Worm (Caenorhabditis elegans): Measurements from ENCODE around the gene pitp-1.

pitp-1 gene

DNA sequence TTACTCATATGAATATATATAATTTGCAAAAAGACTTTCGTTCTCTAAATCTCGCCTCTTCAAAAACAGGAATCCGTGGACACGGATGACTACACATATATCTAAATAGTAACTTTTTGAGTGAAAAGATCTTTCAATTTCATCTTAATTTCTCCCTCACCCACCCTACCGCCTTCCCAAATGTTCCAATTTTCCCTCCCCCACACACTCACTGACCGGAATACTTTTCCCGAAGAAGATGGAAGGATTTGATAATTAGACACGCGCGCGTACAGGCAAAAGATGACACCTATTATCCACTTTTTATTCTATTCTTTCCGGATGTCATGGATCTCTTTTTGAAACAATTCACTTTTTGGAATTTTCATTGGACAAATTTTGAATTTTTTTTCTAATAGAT is 48.6 kb downstream of the pitp-1 start:
- TF ChIP-seq hmbx-1 (tag; optimal IDR thresholded peaks at IDR 0.05) = no peak
- TF ChIP-seq tbx-11 (GFP tag; IDR thresholded peaks at IDR 0.05) = no peak
- no peak for TF ChIP-seq tra-4 (tag; optimal IDR thresholded peaks at IDR 0.05)
- no peak for TF ChIP-seq tbx-37 (GFP tag; conservative IDR thresholded peaks at IDR 0.05)
- no peak for TF ChIP-seq hmg-4 (GFP tag; optimal IDR thresholded peaks at IDR 0.05)
- no peak for TF ChIP-seq F13C5.2 (tag; optimal IDR thresholded peaks at IDR 0.05)
- no peak for TF ChIP-seq ama-1 (optimal IDR thresholded peaks at IDR 0.05)
- no peak for TF ChIP-seq aly-1 (tag; optimal IDR thresholded peaks at IDR 0.05)
- TF ChIP-seq ceh-36 (tag; optimal IDR thresholded peaks at IDR 0.05) = no peak
- TF ChIP-seq scrt-1 (GFP tag; IDR thresholded peaks at IDR 0.05) = no peak
- no peak for TF ChIP-seq pes-1 (GFP tag; IDR thresholded peaks at IDR 0.05)
- no peak for TF ChIP-seq hnd-1 (tag; optimal IDR thresholded peaks at IDR 0.05)

DNA sequence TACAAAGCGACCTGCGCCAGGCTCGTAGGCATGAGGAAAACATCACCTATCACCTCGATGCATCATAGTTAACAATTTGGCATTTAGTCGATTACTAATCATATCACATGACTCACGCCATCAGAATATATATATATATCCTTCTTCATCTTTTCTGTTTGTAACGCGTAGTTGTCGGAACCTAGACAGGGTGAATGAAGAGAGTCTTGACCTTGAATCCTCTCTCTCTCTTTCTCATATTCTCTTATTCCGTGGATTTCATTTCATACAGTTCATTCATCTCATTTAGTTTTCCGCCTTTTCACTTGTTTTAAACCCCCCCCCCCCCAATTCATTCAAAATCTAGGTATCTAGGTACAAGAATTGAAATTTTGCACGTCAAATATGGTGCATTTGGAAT is 49.4 kb downstream of the pitp-1 start:
- TF ChIP-seq ets-7 (tag; optimal IDR thresholded peaks at IDR 0.05) = no peak
- no peak for TF ChIP-seq hmg-4 (GFP tag; optimal IDR thresholded peaks at IDR 0.05)
- no peak for TF ChIP-seq scrt-1 (GFP tag; IDR thresholded peaks at IDR 0.05)
- TF ChIP-seq hmbx-1 (tag; optimal IDR thresholded peaks at IDR 0.05) = no peak

DNA sequence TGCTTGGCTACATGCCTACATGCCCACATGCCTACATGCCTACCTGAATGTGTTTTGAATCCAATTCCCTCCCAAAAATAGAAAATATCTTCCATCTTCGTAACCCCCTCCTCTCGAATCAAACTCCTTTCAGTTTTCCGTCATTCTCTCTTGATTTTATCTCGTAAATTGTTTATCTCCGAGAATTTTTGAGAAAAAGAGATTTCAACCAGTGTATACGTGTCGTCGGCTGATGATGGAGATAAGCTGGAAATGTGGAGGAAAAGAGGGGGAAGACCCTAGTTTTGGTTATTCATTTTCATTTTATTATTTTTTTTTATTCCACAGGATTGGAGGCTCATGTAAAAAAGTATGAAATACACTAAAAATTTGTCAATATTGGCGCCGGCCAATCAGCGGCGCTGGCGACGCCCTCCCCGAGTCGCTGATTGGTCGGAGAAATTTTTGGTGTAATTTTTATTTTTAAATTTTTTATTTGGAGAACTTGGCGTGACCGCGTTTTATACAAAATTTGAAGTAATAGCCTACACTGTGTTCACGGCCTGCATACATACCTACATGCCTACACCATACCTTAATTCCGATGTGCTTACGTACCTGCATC is 50.7 kb downstream of the pitp-1 start:
- TF ChIP-seq tbx-11 (GFP tag; IDR thresholded peaks at IDR 0.05) = no peak
- TF ChIP-seq sea-1 (GFP tag; conservative IDR thresholded peaks at IDR 0.05) = no peak
- no peak for TF ChIP-seq pes-1 (GFP tag; IDR thresholded peaks at IDR 0.05)
- TF ChIP-seq ama-1 (optimal IDR thresholded peaks at IDR 0.05) = no peak
- TF ChIP-seq ceh-13 (GFP tag; optimal IDR thresholded peaks at IDR 0.05) = no peak
- TF ChIP-seq ets-7 (tag; optimal IDR thresholded peaks at IDR 0.05) = no peak
- no peak for TF ChIP-seq ceh-36 (tag; optimal IDR thresholded peaks at IDR 0.05)
- TF ChIP-seq tra-4 (tag; optimal IDR thresholded peaks at IDR 0.05) = no peak
- TF ChIP-seq flt-1 (GFP tag; IDR thresholded peaks at IDR 0.05) = no peak
- no peak for TF ChIP-seq hmbx-1 (tag; optimal IDR thresholded peaks at IDR 0.05)

DNA sequence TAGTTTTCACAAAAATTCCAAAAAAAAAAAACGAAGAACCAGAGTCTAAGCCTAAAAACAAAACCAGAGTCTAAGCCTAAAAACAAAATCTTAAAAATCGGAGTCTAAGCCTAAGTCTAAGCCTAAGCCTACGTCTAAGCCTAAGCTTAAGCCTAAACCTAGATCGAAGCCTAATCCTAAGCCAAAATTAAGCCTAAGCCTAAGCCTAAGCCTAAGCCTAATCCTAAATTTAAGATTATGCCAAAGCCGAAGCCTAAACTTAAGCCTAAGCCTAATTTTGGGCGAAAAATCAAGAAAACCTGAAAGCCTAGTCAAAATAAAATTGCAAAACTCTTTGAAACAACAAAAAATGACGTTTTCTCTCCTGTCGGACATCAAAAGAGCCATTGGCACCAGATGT is 52.2 kb downstream of the pitp-1 start:
- TF ChIP-seq tbx-11 (GFP tag; IDR thresholded peaks at IDR 0.05) (no peak), ceh-36 (tag; optimal IDR thresholded peaks at IDR 0.05) (peak; percentile 80), ama-1 (optimal IDR thresholded peaks at IDR 0.05) (no peak), scrt-1 (GFP tag; IDR thresholded peaks at IDR 0.05) (no peak), ets-7 (tag; optimal IDR thresholded peaks at IDR 0.05) (no peak), hmbx-1 (tag; optimal IDR thresholded peaks at IDR 0.05) (no peak), pes-1 (GFP tag; IDR thresholded peaks at IDR 0.05) (no peak)

DNA sequence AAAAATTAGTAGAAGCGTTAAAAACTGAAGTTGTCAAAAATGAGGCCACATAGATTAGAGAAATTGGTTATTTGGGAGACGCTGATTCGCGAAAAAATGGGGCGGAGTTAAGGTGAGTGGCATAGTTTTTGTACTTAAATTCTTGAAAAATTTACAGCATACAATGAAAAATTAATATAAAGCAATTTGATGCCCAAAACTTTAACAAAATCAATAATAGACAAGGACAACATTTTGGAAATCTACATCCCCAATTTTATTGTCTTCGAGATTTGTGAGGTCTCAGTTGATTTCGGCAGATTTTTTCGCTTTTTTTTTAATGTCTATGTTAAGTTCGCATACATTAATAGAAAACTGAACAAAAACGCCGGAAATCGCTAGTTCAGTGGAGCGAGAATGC is 53.3 kb downstream of the pitp-1 start:
- TF ChIP-seq scrt-1 (GFP tag; IDR thresholded peaks at IDR 0.05) = no peak
- no peak for TF ChIP-seq flt-1 (GFP tag; IDR thresholded peaks at IDR 0.05)
- no peak for TF ChIP-seq sea-1 (GFP tag; conservative IDR thresholded peaks at IDR 0.05)
- TF ChIP-seq F13C5.2 (tag; optimal IDR thresholded peaks at IDR 0.05) = no peak
- peak; percentile 40 for TF ChIP-seq hnd-1 (tag; optimal IDR thresholded peaks at IDR 0.05)
- no peak for TF ChIP-seq hmg-4 (GFP tag; optimal IDR thresholded peaks at IDR 0.05)
- no peak for TF ChIP-seq tbx-37 (GFP tag; conservative IDR thresholded peaks at IDR 0.05)
- TF ChIP-seq ama-1 (optimal IDR thresholded peaks at IDR 0.05) = no peak
- peak; percentile 68 for TF ChIP-seq B0310.2 (tag; optimal IDR thresholded peaks at IDR 0.05)
- TF ChIP-seq tra-4 (tag; optimal IDR thresholded peaks at IDR 0.05) = peak; percentile 42
- no peak for TF ChIP-seq ceh-36 (tag; optimal IDR thresholded peaks at IDR 0.05)
- peak; percentile 42 for TF ChIP-seq ceh-13 (GFP tag; optimal IDR thresholded peaks at IDR 0.05)
- peak; percentile 20; the same call in 1 of the 2 replicates for TF ChIP-seq pes-1 (GFP tag; IDR thresholded peaks at IDR 0.05)
- TF ChIP-seq hmbx-1 (tag; optimal IDR thresholded peaks at IDR 0.05) = peak; percentile 56
- TF ChIP-seq tbx-11 (GFP tag; IDR thresholded peaks at IDR 0.05) = no peak
- TF ChIP-seq ets-7 (tag; optimal IDR thresholded peaks at IDR 0.05) = peak; percentile 49
- TF ChIP-seq aly-1 (tag; optimal IDR thresholded peaks at IDR 0.05) = no peak

DNA sequence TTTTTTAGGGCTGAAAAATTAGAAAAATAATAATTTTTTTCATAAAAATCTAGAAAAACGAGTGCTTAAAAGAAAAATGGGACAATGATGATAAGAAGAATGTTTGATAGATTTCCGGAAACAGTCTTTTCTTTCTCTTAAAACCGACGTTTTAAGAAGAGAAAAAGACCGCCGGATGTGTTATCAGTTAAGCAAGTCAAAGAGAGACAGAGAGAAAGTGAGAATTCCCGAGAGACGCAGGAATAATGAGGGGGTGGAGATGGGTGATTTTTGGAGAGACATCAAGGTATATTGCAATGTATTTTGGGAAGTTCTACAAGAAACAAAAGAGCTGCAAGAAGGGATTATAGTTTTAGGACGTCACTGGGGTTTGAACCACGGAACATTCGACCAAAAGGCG is 54.1 kb downstream of the pitp-1 start, which contains the start of gene C34C12.9:
C34C12.9 (minus strand) TSS at position 16 of the 400 bp plus-strand sequence.
- TF ChIP-seq scrt-1 (GFP tag; IDR thresholded peaks at IDR 0.05) (no peak), aly-1 (tag; optimal IDR thresholded peaks at IDR 0.05) (no peak), ama-1 (optimal IDR thresholded peaks at IDR 0.05) (no peak), tbx-37 (GFP tag; conservative IDR thresholded peaks at IDR 0.05) (no peak), tbx-11 (GFP tag; IDR thresholded peaks at IDR 0.05) (no peak), hmg-4 (GFP tag; optimal IDR thresholded peaks at IDR 0.05) (no peak)

DNA sequence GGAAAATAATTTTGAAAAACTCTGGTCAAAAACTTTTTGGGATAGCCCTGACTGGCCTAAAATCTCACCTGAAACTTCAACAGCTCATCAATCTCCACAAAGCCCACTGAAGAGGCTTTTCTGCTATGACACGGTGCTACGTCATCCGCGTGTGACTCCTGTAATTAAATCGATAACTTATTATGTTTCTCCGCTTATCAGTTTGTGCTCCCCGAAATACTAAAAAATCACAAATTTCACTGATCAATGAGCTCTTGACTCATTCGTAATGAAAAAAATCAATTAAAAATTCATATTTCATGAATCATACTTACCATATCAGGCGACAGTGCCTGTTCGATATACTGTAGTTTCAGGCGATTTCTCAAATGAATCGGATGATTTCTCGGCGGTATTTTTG is 54.6 kb downstream of the pitp-1 start:
- TF ChIP-seq ceh-13 (GFP tag; optimal IDR thresholded peaks at IDR 0.05) (no peak), tra-4 (tag; optimal IDR thresholded peaks at IDR 0.05) (no peak)

DNA sequence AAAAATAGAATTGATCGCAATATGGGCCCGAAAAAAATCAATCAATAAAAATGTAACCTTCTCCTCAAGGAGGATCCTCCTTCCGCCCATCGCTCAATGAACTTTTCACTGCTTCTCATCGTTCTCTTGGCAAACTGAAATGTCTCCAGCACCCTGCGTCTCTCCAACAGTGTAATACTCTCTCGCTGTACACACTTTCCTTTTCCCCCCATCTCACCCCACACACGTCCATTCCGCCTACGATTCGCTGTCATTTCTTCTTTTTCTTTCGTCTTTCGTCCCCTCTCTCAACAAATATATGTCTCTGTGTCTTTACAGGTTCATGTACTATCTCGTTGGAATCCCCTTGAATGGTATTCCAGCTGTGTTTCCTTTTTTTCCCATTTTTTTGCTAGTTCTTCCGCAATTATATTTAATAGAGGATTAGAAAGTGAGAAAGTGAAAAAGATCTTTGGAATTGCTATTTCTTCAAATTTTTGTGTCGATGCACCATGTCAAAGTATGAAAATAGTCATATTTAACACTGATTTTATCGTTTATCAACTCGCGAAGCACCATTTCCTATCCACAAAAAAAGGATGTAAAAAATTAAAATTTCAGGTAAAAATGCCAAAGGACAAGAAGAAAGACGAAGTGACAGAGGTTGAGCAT is 58.1 kb downstream of the pitp-1 start, which contains the start of gene rsu-1:
rsu-1 (plus strand) TSS at position 601 of the 651 bp plus-strand sequence.
- no peak for TF ChIP-seq tbx-11 (GFP tag; IDR thresholded peaks at IDR 0.05)
- TF ChIP-seq ceh-13 (GFP tag; optimal IDR thresholded peaks at IDR 0.05) = no peak
- no peak for TF ChIP-seq ceh-36 (tag; optimal IDR thresholded peaks at IDR 0.05)
- TF ChIP-seq F13C5.2 (tag; optimal IDR thresholded peaks at IDR 0.05) = peak; percentile 26

Data from whole organism, early embryonic.